Worm (Caenorhabditis elegans) whole organism, L4/young adult: ENCODE data around the gene T05A7.3.

ENCODE experiments used
- W03F9.2 ChIP-seq: fragments of 150-350 bp; optimal IDR thresholded peaks from 2 replicates; lab custom pipeline; 2014; ENCODE audit warnings: missing biosample characterization, missing genetic modification characterization
- dao-5 ChIP-seq: sonication (generic microtip); optimal IDR thresholded peaks from 2 replicates; lab custom pipeline; 2016; ENCODE audit warnings: missing genotype, missing genetic modification characterization, moderate library complexity, missing compliant biosample characterization
- him-1 ChIP-seq: sonication (generic microtip); optimal IDR thresholded peaks from 2 replicates; lab custom pipeline; 2016; ENCODE audit warnings: missing genotype, missing genetic modification reagents, missing genetic modification characterization, missing compliant biosample characterization

DNA sequence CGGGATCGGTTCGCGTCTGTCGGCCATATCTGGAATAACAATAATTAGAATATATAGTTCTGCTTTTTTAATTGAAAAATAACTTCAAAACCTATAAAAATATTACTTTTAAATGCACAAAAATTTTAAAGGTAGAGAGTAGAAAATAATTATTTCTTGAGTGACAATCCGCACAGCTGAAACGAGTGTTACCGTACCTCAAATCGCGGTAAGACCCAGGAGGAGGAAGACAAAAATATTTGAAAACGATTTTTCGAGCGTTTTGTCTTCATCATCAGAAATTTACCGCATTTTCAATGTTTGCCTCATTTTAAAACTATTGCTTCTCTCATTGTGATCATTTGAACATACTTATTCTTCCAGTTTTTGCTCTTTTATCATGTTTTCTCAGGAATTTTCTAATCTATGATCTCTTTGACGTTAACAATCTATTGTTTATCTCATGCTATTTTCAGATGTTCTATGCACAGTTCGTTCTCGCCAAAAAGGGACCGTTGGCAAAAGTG lies 22.7 kb downstream of the T05A7.3 start, which contains the start of the genes rpn-5 and scc-1:
- TF ChIP-seq W03F9.2 (tag; lab: Kevin White, UChicago), result peak; percentile 61
- no peak for TF ChIP-seq dao-5
- TF ChIP-seq him-1 (tag; lab: Kevin White, UChicago), result no peak
